Fruit fly (Drosophila melanogaster) whole organism, embryonic: Measurements from ENCODE around the gene CG33298.

Source experiments
- Awh ChIP-seq: fragments of 200-800 bp; sonication (Bioruptor generic); IDR thresholded peaks from 2 replicates; pipeline ENCODE4, ENCODE4 v1.3.6; 2022; ENCODE audit warnings: missing biosample characterization, missing genetic modification characterization
- CG1233 ChIP-seq: fragments of 200-800 bp; sonication (Bioruptor generic); optimal IDR thresholded peaks from 4 replicates; lab custom pipeline; 2018; ENCODE audit warnings: missing biosample characterization, mild to moderate bottlenecking, missing genetic modification characterization
- CG15479 ChIP-seq: fragments of 200-800 bp; sonication (Bioruptor generic); optimal IDR thresholded peaks from 3 replicates; lab custom pipeline; 2019; ENCODE audit warnings: missing biosample characterization, mild to moderate bottlenecking, missing genetic modification characterization, moderate library complexity
- CG17186 ChIP-seq: fragments of 200-800 bp; sonication (Bioruptor generic); optimal IDR thresholded peaks from 3 replicates; lab custom pipeline; 2017; ENCODE audit warnings: missing biosample characterization, missing genetic modification reagents, missing genetic modification characterization
- CG17328 ChIP-seq: fragments of 200-800 bp; sonication (Bioruptor generic); IDR thresholded peaks from 2 replicates; pipeline ENCODE4 v1.3.6; 2022; ENCODE audit warnings: missing biosample characterization, missing genetic modification characterization
- CG2199 ChIP-seq: fragments of 200-800 bp; sonication (Bioruptor generic); IDR thresholded peaks from 3 replicates; pipeline ENCODE4 v1.3.6; 2022; ENCODE audit warnings: missing biosample characterization, missing genetic modification characterization
- CG3281 ChIP-seq: fragments of 200-800 bp; sonication (Bioruptor generic); optimal IDR thresholded peaks from 3 replicates; lab custom pipeline; 2017; ENCODE audit warnings: missing biosample characterization, mild to moderate bottlenecking, missing genetic modification characterization
- CG33213 ChIP-seq: fragments of 200-800 bp; sonication (Bioruptor generic); optimal IDR thresholded peaks from 3 replicates; lab custom pipeline; 2016; ENCODE audit warnings: missing biosample characterization, missing genetic modification characterization
- CG33557 ChIP-seq: fragments of 200-800 bp; sonication (Bioruptor generic); optimal IDR thresholded peaks from 2 replicates; lab custom pipeline; 2019; ENCODE audit warnings: missing biosample characterization, mild to moderate bottlenecking, missing genetic modification characterization, moderate library complexity
- CG42726 ChIP-seq: fragments of 200-800 bp; sonication (Bioruptor generic); IDR thresholded peaks from 2 replicates; pipeline ENCODE4 v1.3.6; 2022; ENCODE audit warnings: missing biosample characterization, missing genetic modification characterization; ENCODE audit not compliant: partially characterized antibody
- CG5953 ChIP-seq: fragments of 200-800 bp; sonication (Bioruptor generic); IDR thresholded peaks from 2 replicates; pipeline ENCODE4 v1.3.6; 2022; ENCODE audit warnings: missing biosample characterization, missing genetic modification characterization
- CG6813 ChIP-seq: fragments of 200-800 bp; sonication (Bioruptor generic); optimal IDR thresholded peaks from 2 replicates; lab custom pipeline; 2017; ENCODE audit warnings: missing biosample characterization, missing genetic modification characterization, mild to moderate bottlenecking, moderate library complexity, missing genetic modification reagents
- CG7987 ChIP-seq: fragments of 200-800 bp; sonication (Bioruptor generic); optimal IDR thresholded peaks from 2 replicates; lab custom pipeline; 2018; ENCODE audit warnings: missing biosample characterization, mild to moderate bottlenecking, missing genetic modification characterization, moderate library complexity
- CG9437 ChIP-seq: fragments of 200-800 bp; sonication (Bioruptor generic); optimal IDR thresholded peaks from 2 replicates; lab custom pipeline; 2018; ENCODE audit warnings: missing biosample characterization, mild to moderate bottlenecking, missing genetic modification characterization
- CoRest ChIP-seq: fragments of 200-800 bp; sonication (Bioruptor generic); optimal IDR thresholded peaks from 3 replicates; lab custom pipeline; 2018; ENCODE audit warnings: missing biosample characterization, mild to moderate bottlenecking, missing genetic modification characterization, moderate library complexity
- CrebB ChIP-seq: fragments of 200-800 bp; sonication (Bioruptor generic); optimal IDR thresholded peaks from 3 replicates; lab custom pipeline; 2018; ENCODE audit warnings: missing biosample characterization, mild to moderate bottlenecking, missing genetic modification characterization
- Dek ChIP-seq: fragments of 200-800 bp; sonication (Bioruptor generic); optimal IDR thresholded peaks from 3 replicates; lab custom pipeline; 2019; ENCODE audit warnings: missing biosample characterization, mild to moderate bottlenecking, missing genetic modification characterization, moderate library complexity
- Dll ChIP-seq: fragments of 200-800 bp; sonication (Bioruptor generic); IDR thresholded peaks from 4 replicates; pipeline ENCODE4 v1.3.6; 2022; ENCODE audit warnings: missing biosample characterization, missing genetic modification characterization; ENCODE audit not compliant: partially characterized antibody
- HLH4C ChIP-seq: fragments of 200-800 bp; sonication (Bioruptor generic); IDR thresholded peaks from 3 replicates; pipeline ENCODE4 v1.3.6; 2022; ENCODE audit warnings: missing biosample characterization, missing genetic modification characterization; ENCODE audit not compliant: partially characterized antibody
- Lim3 ChIP-seq: fragments of 200-800 bp; sonication (Bioruptor generic); IDR thresholded peaks from 2 replicates; pipeline ENCODE4 v1.3.6; 2022; ENCODE audit warnings: missing biosample characterization, missing genetic modification characterization
- Med ChIP-seq: fragments of 200-800 bp; sonication (Bioruptor generic); peaks from one replicate; lab custom pipeline; 2016; ENCODE audit warnings: missing biosample characterization, missing genetic modification characterization, mild to moderate bottlenecking, inconsistent platforms, moderate library complexity
- Mrtf ChIP-seq: fragments of 200-800 bp; sonication (Bioruptor generic); IDR thresholded peaks from 3 replicates; pipeline ENCODE4 v1.3.6; 2022; ENCODE audit warnings: missing biosample characterization, missing genetic modification characterization
- NK7.1 ChIP-seq: fragments of 200-800 bp; sonication (Bioruptor generic); optimal IDR thresholded peaks from 3 replicates; lab custom pipeline; 2016; ENCODE audit warnings: missing biosample characterization, missing genetic modification characterization
- Oaz ChIP-seq: fragments of 200-800 bp; sonication (Bioruptor generic); IDR thresholded peaks from 2 replicates; pipeline ENCODE4 v1.3.6; 2022; ENCODE audit warnings: missing biosample characterization, missing genetic modification characterization
- Poxn ChIP-seq: fragments of 200-800 bp; sonication (Bioruptor generic); IDR thresholded peaks from 2 replicates; pipeline ENCODE4 v1.3.6; 2022; ENCODE audit warnings: missing biosample characterization, missing genetic modification characterization
- Side ChIP-seq: fragments of 200-800 bp; sonication (Bioruptor generic); optimal IDR thresholded peaks from 2 replicates; lab custom pipeline; 2016; ENCODE audit warnings: missing biosample characterization, missing genetic modification characterization
- Xrp1 ChIP-seq: fragments of 200-800 bp; sonication (Bioruptor generic); IDR thresholded peaks from 2 replicates; pipeline ENCODE4 v1.3.6; 2022; ENCODE audit warnings: missing biosample characterization, missing genetic modification characterization
- ato ChIP-seq: fragments of 200-800 bp; sonication (Bioruptor generic); IDR thresholded peaks from 2 replicates; pipeline ENCODE4 v1.3.6; 2022; ENCODE audit warnings: missing biosample characterization, missing genetic modification characterization; ENCODE audit not compliant: partially characterized antibody
- disco-r ChIP-seq: fragments of 200-800 bp; sonication (Bioruptor generic); optimal IDR thresholded peaks from 2 replicates; lab custom pipeline; 2016; ENCODE audit warnings: missing biosample characterization, missing genetic modification characterization
- dm ChIP-seq: fragments of 200-800 bp; sonication (Bioruptor generic); optimal IDR thresholded peaks from 3 replicates; lab custom pipeline; 2016; ENCODE audit warnings: missing biosample characterization, missing genetic modification characterization
- dmrt99B ChIP-seq: fragments of 200-800 bp; sonication (Bioruptor generic); optimal IDR thresholded peaks from 2 replicates; lab custom pipeline; 2018; ENCODE audit warnings: missing biosample characterization, mild to moderate bottlenecking, missing genetic modification characterization, moderate library complexity
- emc ChIP-seq: fragments of 200-800 bp; sonication (Bioruptor generic); optimal IDR thresholded peaks from 2 replicates; lab custom pipeline; 2016; ENCODE audit warnings: missing biosample characterization, missing genetic modification characterization
- fd64A ChIP-seq: fragments of 200-800 bp; sonication (Bioruptor generic); optimal IDR thresholded peaks from 3 replicates; lab custom pipeline; 2018; ENCODE audit warnings: missing biosample characterization, mild to moderate bottlenecking, missing genetic modification characterization
- gce ChIP-seq: fragments of 200-800 bp; sonication (Bioruptor generic); IDR thresholded peaks from 3 replicates; pipeline ENCODE4 v1.3.6; 2022; ENCODE audit warnings: missing biosample characterization, missing genetic modification characterization
- gem ChIP-seq: fragments of 200-800 bp; sonication (Bioruptor generic); optimal IDR thresholded peaks from 2 replicates; lab custom pipeline; 2019; ENCODE audit warnings: missing biosample characterization, mild to moderate bottlenecking, missing genetic modification characterization, moderate library complexity
- hkb ChIP-seq, 2 experiments: fragments of 200-800 bp in 1 of 2; fragments of >200 bp in 1 of 2; sonication (Bioruptor generic) in 1 of 2; IDR thresholded peaks in 1 of 2; optimal IDR thresholded peaks in 1 of 2; 2 replicates each; pipeline versions ENCODE4 v1.3.6 to Lab custom; 2017 to 2022; ENCODE audit warnings: missing biosample characterization in 1 of 2, missing genetic modification characterization in 1 of 2
- inv ChIP-seq: fragments of 200-800 bp; sonication (Bioruptor generic); IDR thresholded peaks from 2 replicates; pipeline ENCODE4 v1.3.6; 2022; ENCODE audit warnings: missing biosample characterization, missing genetic modification characterization; ENCODE audit not compliant: partially characterized antibody
- klu ChIP-seq: fragments of 200-800 bp; sonication (Bioruptor generic); IDR thresholded peaks from 2 replicates; pipeline ENCODE4 v1.3.6; 2022; ENCODE audit warnings: missing biosample characterization, missing genetic modification characterization
- lilli ChIP-seq: fragments of 200-800 bp; sonication (Bioruptor generic); optimal IDR thresholded peaks from 3 replicates; lab custom pipeline; 2016; ENCODE audit warnings: missing biosample characterization, missing genetic modification characterization
- nau ChIP-seq: fragments of 200-800 bp; sonication (Bioruptor generic); optimal IDR thresholded peaks from 3 replicates; lab custom pipeline; 2017; ENCODE audit warnings: missing biosample characterization, mild to moderate bottlenecking, missing genetic modification characterization, missing genetic modification reagents
- nerfin-1 ChIP-seq: fragments of 200-800 bp; sonication (Bioruptor generic); optimal IDR thresholded peaks from 3 replicates; lab custom pipeline; 2019; ENCODE audit warnings: missing biosample characterization, mild to moderate bottlenecking, missing genetic modification characterization, moderate library complexity
- nmo ChIP-seq: fragments of 200-800 bp; sonication (Bioruptor generic); optimal IDR thresholded peaks from 2 replicates; lab custom pipeline; 2018; ENCODE audit warnings: missing biosample characterization, mild to moderate bottlenecking, missing genetic modification characterization, moderate library complexity
- odd ChIP-seq: fragments of 200-800 bp; sonication (Bioruptor generic); optimal IDR thresholded peaks from 2 replicates; lab custom pipeline; 2017; ENCODE audit warnings: missing biosample characterization, mild to moderate bottlenecking, missing genetic modification characterization
- p53 ChIP-seq: fragments of 200-800 bp; sonication (Bioruptor generic); optimal IDR thresholded peaks from 2 replicates; lab custom pipeline; 2016; ENCODE audit warnings: missing biosample characterization, missing genetic modification characterization
- sob ChIP-seq: fragments of 200-800 bp; sonication (Bioruptor generic); IDR thresholded peaks from 2 replicates; pipeline ENCODE4 v1.3.6; 2022; ENCODE audit warnings: missing biosample characterization, missing genetic modification characterization
- ssp ChIP-seq: fragments of 200-800 bp; sonication (Bioruptor generic); IDR thresholded peaks from 2 replicates; pipeline ENCODE4 v1.3.6; 2022; ENCODE audit warnings: missing biosample characterization, missing genetic modification characterization
- stwl ChIP-seq: fragments of 200-800 bp; sonication (Bioruptor generic); optimal IDR thresholded peaks from 3 replicates; lab custom pipeline; 2018; ENCODE audit warnings: missing biosample characterization, mild to moderate bottlenecking, missing genetic modification characterization, moderate library complexity

CG33298 gene

dm6 chr2L:9569588-9570434, 74.5 kb downstream of the CG33298 start (continued):
- peak; percentile 96 for TF ChIP-seq Med (GFP tag; lab: Kevin White, UChicago)
- peak; percentile 97 for TF ChIP-seq CG1233 (GFP tag; lab: Kevin White, UChicago)
- peak; percentile 98 for TF ChIP-seq nmo (GFP tag; lab: Kevin White, UChicago)
- TF ChIP-seq sob, result peak; percentile 90
- no peak for TF ChIP-seq CG42726 (GFP tag; lab: Robert Waterston, UW)
- no peak for TF ChIP-seq hkb (optimal IDR thresholded peaks at IDR 0.05; lab: Kevin White, UChicago)
- TF ChIP-seq hkb (GFP tag; IDR thresholded peaks at IDR 0.05; lab: Robert Waterston, UW), result peak; percentile 95
- peak; percentile 95 for TF ChIP-seq nau (GFP tag; lab: Kevin White, UChicago)
- TF ChIP-seq ssp (GFP tag; lab: Robert Waterston, UW), result peak; percentile 82
- peak; percentile 79 for TF ChIP-seq Side (GFP tag; lab: Kevin White, UChicago)
- TF ChIP-seq CG9437 (GFP tag; lab: Kevin White, UChicago), result peak; percentile 95
- TF ChIP-seq odd (GFP tag; lab: Kevin White, UChicago), result peak; percentile 98
- TF ChIP-seq Xrp1, result peak; percentile 93
- TF ChIP-seq CG33213, result peak; percentile 70
- peak; percentile 67 for TF ChIP-seq CG17186 (GFP tag; lab: Kevin White, UChicago)
- no peak for TF ChIP-seq fd64A
- peak; percentile 94 for TF ChIP-seq Dek (tag; lab: Kevin White, UChicago)
- TF ChIP-seq HLH4C (GFP tag; lab: Robert Waterston, UW), result no peak; the same call in 2 of the 3 replicates
- TF ChIP-seq Mrtf (GFP tag; lab: Robert Waterston, UW), result peak; percentile 89
- TF ChIP-seq p53 (GFP tag; lab: Kevin White, UChicago), result peak; percentile 39
- peak; percentile 78 for TF ChIP-seq disco-r (GFP tag; lab: Kevin White, UChicago)
- peak; percentile 81; the same call in 1 of the 2 replicates for TF ChIP-seq CG5953 (GFP tag; lab: Robert Waterston, UW)
- TF ChIP-seq inv (GFP tag; lab: Robert Waterston, UW), result peak; percentile 47
- TF ChIP-seq CG7987 (GFP tag; lab: Kevin White, UChicago), result peak; percentile 77
- peak; percentile 86 for TF ChIP-seq klu (GFP tag; lab: Robert Waterston, UW)
- peak; percentile 64; the same call in 2 of the 3 replicates for TF ChIP-seq gce (GFP tag; lab: Robert Waterston, UW)
- TF ChIP-seq Poxn (GFP tag; lab: Robert Waterston, UW), result peak; percentile 78
- peak; percentile 67 for TF ChIP-seq NK7.1 (GFP tag; lab: Kevin White, UChicago)
- TF ChIP-seq Lim3 (GFP tag; lab: Robert Waterston, UW), result peak; percentile 44; the same call in 1 of the 2 replicates
- peak; percentile 83 for TF ChIP-seq CrebB (tag; lab: Kevin White, UChicago)
- TF ChIP-seq Oaz (GFP tag; lab: Robert Waterston, UW), result peak; percentile 86
- peak; percentile 56 for TF ChIP-seq stwl (tag; lab: Kevin White, UChicago)
- TF ChIP-seq CG33557, result peak; percentile 88
- TF ChIP-seq lilli (GFP tag; lab: Kevin White, UChicago), result peak; percentile 95
- TF ChIP-seq nerfin-1, result peak; percentile 90
- peak; percentile 32 for TF ChIP-seq emc (GFP tag; lab: Kevin White, UChicago)
- TF ChIP-seq Dll (GFP tag; lab: Robert Waterston, UW), result 0 out of 4 replicates have a peak, but pooled peaks have one; percentile 45
- peak; percentile 88 for TF ChIP-seq Awh (GFP tag; lab: Robert Waterston, UW)
- TF ChIP-seq dmrt99B (tag; lab: Kevin White, UChicago), result peak; percentile 98
- TF ChIP-seq CoRest (tag; lab: Kevin White, UChicago), result peak; percentile 98
- TF ChIP-seq CG17328, result peak; percentile 88
- TF ChIP-seq CG15479 (GFP tag; lab: Kevin White, UChicago), result peak; percentile 91
- TF ChIP-seq CG2199 (GFP tag; lab: Robert Waterston, UW), result peak; percentile 38; the same call in 1 of the 3 replicates
- no peak for TF ChIP-seq ato
- TF ChIP-seq dm, result peak; percentile 79
- peak; percentile 98 for TF ChIP-seq CG3281 (GFP tag; lab: Kevin White, UChicago)
- peak; percentile 94 for TF ChIP-seq CG6813 (GFP tag; lab: Kevin White, UChicago)
- TF ChIP-seq gem, result peak; percentile 98
